Fruit fly (Drosophila melanogaster) whole organism, pupa: Measurements from ENCODE around the gene CG8419.

Experiments used
- CG10348 ChIP-seq: fragments of 200-800 bp; sonication (Bioruptor generic); IDR thresholded peaks from 2 replicates; pipeline ENCODE4 v1.3.6; 2022; ENCODE audit warnings: missing biosample characterization, missing genetic modification characterization
- CG12605 ChIP-seq: fragments of 200-800 bp; sonication (Bioruptor generic); IDR thresholded peaks from 2 replicates; pipeline ENCODE4 v1.3.6; 2022; ENCODE audit warnings: missing biosample characterization, missing genetic modification characterization
- CG13204 ChIP-seq: fragments of 200-800 bp; sonication (Bioruptor generic); optimal IDR thresholded peaks from 2 replicates; lab custom pipeline; 2018; ENCODE audit warnings: missing biosample characterization, mild to moderate bottlenecking, missing genetic modification characterization, moderate library complexity
- CG14655 ChIP-seq: fragments of 200-800 bp; sonication (Bioruptor generic); optimal IDR thresholded peaks from 3 replicates; lab custom pipeline; 2017; ENCODE audit warnings: mild to moderate bottlenecking, missing biosample characterization, missing genetic modification reagents, missing genetic modification characterization
- CG15710 ChIP-seq: fragments of 200-800 bp; sonication (Bioruptor generic); optimal IDR thresholded peaks from 2 replicates; lab custom pipeline; 2018; ENCODE audit warnings: missing biosample characterization, mild to moderate bottlenecking, missing genetic modification characterization, moderate library complexity
- CG17806 ChIP-seq: fragments of 200-800 bp; sonication (Bioruptor generic); optimal IDR thresholded peaks from 2 replicates; lab custom pipeline; 2018; ENCODE audit warnings: missing biosample characterization, mild to moderate bottlenecking, missing genetic modification characterization, moderate library complexity
- CG32121 ChIP-seq: fragments of 200-800 bp; sonication (Bioruptor generic); IDR thresholded peaks from 2 replicates; pipeline ENCODE4 v1.3.6; 2022; ENCODE audit warnings: missing biosample characterization, missing genetic modification characterization
- CG34367 ChIP-seq: fragments of 200-800 bp; sonication (Bioruptor generic); optimal IDR thresholded peaks from 2 replicates; lab custom pipeline; 2018; ENCODE audit warnings: missing biosample characterization, mild to moderate bottlenecking, missing genetic modification characterization
- CG4496 ChIP-seq: fragments of 200-800 bp; sonication (Bioruptor generic); IDR thresholded peaks from 3 replicates; pipeline ENCODE4 v1.3.6; 2022; ENCODE audit warnings: missing biosample characterization, missing genetic modification characterization
- CG8159 ChIP-seq: fragments of 200-800 bp; sonication (Bioruptor generic); optimal IDR thresholded peaks from 3 replicates; lab custom pipeline; 2018; ENCODE audit warnings: missing biosample characterization, mild to moderate bottlenecking, missing genetic modification characterization, moderate library complexity
- CG8301 ChIP-seq: fragments of 200-800 bp; sonication (Bioruptor generic); optimal IDR thresholded peaks from 2 replicates; lab custom pipeline; 2018; ENCODE audit warnings: missing biosample characterization, mild to moderate bottlenecking, missing genetic modification characterization
- CG9948 ChIP-seq: fragments of 200-800 bp; sonication (Bioruptor generic); optimal IDR thresholded peaks from 2 replicates; lab custom pipeline; 2018; ENCODE audit warnings: missing biosample characterization, mild to moderate bottlenecking, missing genetic modification characterization, moderate library complexity
- D1 ChIP-seq: fragments of 200-800 bp; sonication (Bioruptor generic); optimal IDR thresholded peaks from 2 replicates; lab custom pipeline; 2018; ENCODE audit warnings: missing biosample characterization, mild to moderate bottlenecking, missing genetic modification characterization, moderate library complexity
- EcR ChIP-seq: fragments of 200-800 bp; sonication (Bioruptor generic); optimal IDR thresholded peaks from 3 replicates; lab custom pipeline; 2019; ENCODE audit warnings: missing biosample characterization, missing genetic modification characterization, mild to moderate bottlenecking, moderate library complexity, missing genetic modification reagents
- Ets98B ChIP-seq: fragments of 200-800 bp; sonication (Bioruptor generic); IDR thresholded peaks from 2 replicates; pipeline ENCODE4 v1.3.6; 2022; ENCODE audit warnings: missing biosample characterization, missing genetic modification characterization
- Pif1A ChIP-seq: fragments of 200-800 bp; sonication (Bioruptor generic); optimal IDR thresholded peaks from 3 replicates; lab custom pipeline; 2016; ENCODE audit warnings: missing biosample characterization, missing genetic modification characterization
- Pif1B ChIP-seq: fragments of 200-800 bp; sonication (Bioruptor generic); optimal IDR thresholded peaks from 3 replicates; lab custom pipeline; 2016; ENCODE audit warnings: missing biosample characterization, missing genetic modification characterization
- Snoo ChIP-seq: fragments of 200-800 bp; sonication (Bioruptor generic); optimal IDR thresholded peaks from 3 replicates; lab custom pipeline; 2017; ENCODE audit warnings: missing biosample characterization, mild to moderate bottlenecking, missing genetic modification characterization, inconsistent platforms
- fd96Ca ChIP-seq: fragments of 200-800 bp; sonication (Bioruptor generic); IDR thresholded peaks from 3 replicates; pipeline ENCODE4 v1.3.6; 2022; ENCODE audit warnings: missing biosample characterization, missing genetic modification characterization
- gl ChIP-seq: fragments of 200-800 bp; sonication (Bioruptor generic); optimal IDR thresholded peaks from 2 replicates; lab custom pipeline; 2018; ENCODE audit warnings: missing biosample characterization, mild to moderate bottlenecking, missing genetic modification characterization
- rn ChIP-seq: fragments of 200-800 bp; sonication (Bioruptor generic); IDR thresholded peaks from 2 replicates; pipeline ENCODE4 v1.3.6; 2022; ENCODE audit warnings: missing biosample characterization, missing genetic modification characterization

CG8419 gene

DNA sequence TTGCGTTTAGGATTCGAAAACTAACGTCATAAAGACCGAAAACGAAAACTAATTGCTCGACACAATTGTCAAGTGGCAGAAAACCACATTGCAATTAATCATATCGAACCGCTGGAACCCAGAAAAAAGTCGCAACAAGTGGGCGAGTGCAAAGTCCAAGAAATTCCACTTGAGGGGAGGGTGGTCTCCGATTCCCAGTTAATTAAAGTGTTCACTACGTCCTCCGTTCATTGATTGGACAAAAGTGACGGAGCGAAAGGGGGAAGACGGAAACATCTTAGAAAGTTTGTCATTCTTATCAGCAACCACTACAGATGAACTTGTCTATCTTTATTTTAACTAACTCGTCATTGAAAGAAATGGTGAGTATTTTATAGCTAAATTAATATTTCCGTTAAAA, 3.4 kb upstream of the CG8419 start:
- TF ChIP-seq CG12605 (GFP tag; lab: Robert Waterston, UW) (0 out of 2 replicates have a peak, but pooled peaks have one; percentile 30), CG15710 (tag; lab: Kevin White, UChicago) (no peak), CG4496 (0 out of 3 replicates have a peak, but pooled peaks have one; percentile 36), gl (tag; lab: Kevin White, UChicago) (peak; percentile 21)

DNA sequence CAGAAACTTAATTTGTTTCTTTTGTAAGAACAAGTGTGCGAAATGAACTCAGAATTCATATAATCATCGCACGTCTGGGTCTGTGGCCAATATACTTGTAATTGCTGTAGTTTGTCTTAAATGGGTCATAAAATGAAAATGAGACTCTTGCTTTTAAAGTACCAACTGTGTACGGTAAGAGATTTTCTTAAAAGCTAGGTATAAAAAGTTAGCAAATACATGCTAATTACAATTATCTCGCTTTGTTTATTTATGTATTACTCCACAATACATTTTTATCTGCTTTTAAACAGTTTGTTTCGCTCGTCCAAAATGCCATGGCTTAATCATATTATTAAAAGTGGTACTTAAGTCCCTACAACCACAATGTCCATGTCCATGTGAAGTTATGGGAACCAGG, 2.2 kb upstream of the CG8419 start:
- TF ChIP-seq Pif1A (GFP tag; lab: Kevin White, UChicago), result no peak
- TF ChIP-seq EcR (GFP tag; lab: Kevin White, UChicago), result no peak
- TF ChIP-seq rn (GFP tag; lab: Robert Waterston, UW), result no peak
- no peak for TF ChIP-seq CG34367 (tag; lab: Kevin White, UChicago)
- TF ChIP-seq Pif1B (GFP tag; lab: Kevin White, UChicago), result no peak
- TF ChIP-seq, all 21 proteins: peak for 0

DNA sequence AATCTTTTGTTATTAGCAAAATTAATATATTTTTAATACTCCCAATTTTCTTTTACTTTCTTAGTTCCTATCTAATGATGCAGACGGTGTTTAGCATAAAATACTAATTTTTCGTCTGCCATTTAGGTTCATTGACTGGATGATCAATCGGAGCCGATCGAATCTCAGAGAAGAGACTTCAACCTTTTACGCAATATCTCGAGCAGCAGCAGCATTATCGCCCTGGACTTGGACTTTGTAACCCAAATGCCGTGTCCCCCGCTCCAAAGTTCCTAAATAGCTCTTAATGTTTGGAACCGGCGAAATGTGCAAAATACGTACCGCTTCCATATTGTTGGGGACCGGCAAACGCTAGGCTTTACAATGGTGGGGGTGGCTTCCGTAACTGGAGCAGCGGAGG, 1.6 kb upstream of the CG8419 start:
- TF ChIP-seq CG32121 (no peak), gl (tag; lab: Kevin White, UChicago) (peak; percentile 10)

DNA sequence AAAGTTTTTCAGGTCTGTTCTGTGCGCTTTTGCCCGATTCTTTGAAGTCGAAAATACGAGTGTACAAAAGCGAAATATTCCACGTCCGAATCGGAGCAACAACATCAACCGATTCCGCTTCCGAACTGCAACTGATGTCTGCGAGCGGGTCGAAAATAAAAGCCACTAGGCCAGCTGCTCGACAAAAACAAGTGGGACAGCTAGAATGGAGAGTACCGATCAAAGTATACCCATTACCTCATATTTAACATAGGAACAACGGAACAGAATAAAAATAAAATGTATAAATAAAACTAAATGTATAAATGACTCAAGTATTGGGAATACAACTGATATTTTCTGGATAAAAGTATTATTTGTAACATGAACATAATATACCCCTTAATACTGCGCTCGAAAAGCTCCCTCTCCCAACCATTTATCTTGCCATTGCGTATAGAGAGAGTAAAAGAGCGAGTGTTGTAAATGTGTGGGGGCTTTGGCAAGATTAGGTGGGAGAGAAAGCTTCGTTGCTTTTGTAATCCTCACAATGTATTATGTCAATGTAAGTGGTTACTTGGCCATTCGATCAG, 889 bp upstream of the CG8419 start, which contains the start of gene SLC5A11:
Gene SLC5A11, minus strand, starts transcription at position 137 of the 572 bp plus-strand sequence.
- TF ChIP-seq CG17806 (peak; percentile 94), CG9948 (tag; lab: Kevin White, UChicago) (peak; percentile 90), Snoo (tag; lab: Kevin White, UChicago) (peak; percentile 99), CG8301 (peak; percentile 94), EcR (GFP tag; lab: Kevin White, UChicago) (peak; percentile 52), CG14655 (GFP tag; lab: Kevin White, UChicago) (peak; percentile 94), CG8159 (tag; lab: Kevin White, UChicago) (peak; percentile 96), CG4496 (peak; percentile 97), fd96Ca (GFP tag; lab: Robert Waterston, UW) (peak; percentile 87), CG15710 (tag; lab: Kevin White, UChicago) (peak; percentile 94), rn (GFP tag; lab: Robert Waterston, UW) (peak; percentile 89), Ets98B (GFP tag; lab: Robert Waterston, UW) (peak; percentile 97), gl (tag; lab: Kevin White, UChicago) (peak; percentile 81), CG13204 (peak; percentile 70), Pif1B (GFP tag; lab: Kevin White, UChicago) (peak; percentile 100), D1 (tag; lab: Kevin White, UChicago) (peak; percentile 95), CG34367 (tag; lab: Kevin White, UChicago) (peak; percentile 83), Pif1A (GFP tag; lab: Kevin White, UChicago) (peak; percentile 78), CG32121 (peak; percentile 98), CG10348 (peak; percentile 92), CG12605 (GFP tag; lab: Robert Waterston, UW) (peak; percentile 96)

DNA sequence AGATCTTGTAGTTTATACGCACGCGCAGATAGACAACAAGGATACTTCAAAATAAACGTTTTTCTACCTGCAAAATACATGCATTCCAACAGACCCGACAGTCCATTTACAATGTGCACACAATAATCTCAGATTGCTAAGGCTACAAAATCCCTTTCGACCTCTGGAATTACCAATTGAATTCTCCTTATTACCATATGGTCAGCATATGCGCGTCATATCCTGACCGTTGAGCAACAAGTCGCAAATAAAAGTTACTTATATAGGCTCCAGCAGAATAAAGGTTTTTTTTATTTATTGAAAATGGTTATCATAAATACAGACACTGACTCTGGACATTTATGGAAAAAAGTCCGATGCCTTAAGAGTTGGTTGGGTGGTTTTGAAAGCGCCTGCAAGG, 3.4 kb downstream of the CG8419 start:
- no peak for TF ChIP-seq D1 (tag; lab: Kevin White, UChicago)
- TF ChIP-seq CG32121, result no peak
- TF ChIP-seq CG9948 (tag; lab: Kevin White, UChicago), result no peak
- no peak for TF ChIP-seq Pif1A (GFP tag; lab: Kevin White, UChicago)
- no peak for TF ChIP-seq CG10348
- TF ChIP-seq fd96Ca (GFP tag; lab: Robert Waterston, UW), result no peak
- TF ChIP-seq EcR (GFP tag; lab: Kevin White, UChicago), result no peak
- no peak for TF ChIP-seq rn (GFP tag; lab: Robert Waterston, UW)
- no peak for TF ChIP-seq CG12605 (GFP tag; lab: Robert Waterston, UW)
- no peak for TF ChIP-seq CG34367 (tag; lab: Kevin White, UChicago)
- TF ChIP-seq CG14655 (GFP tag; lab: Kevin White, UChicago), result no peak
- no peak for TF ChIP-seq Snoo (tag; lab: Kevin White, UChicago)
- no peak for TF ChIP-seq CG17806
- no peak for TF ChIP-seq Ets98B (GFP tag; lab: Robert Waterston, UW)
- TF ChIP-seq CG8301, result no peak
- TF ChIP-seq CG15710 (tag; lab: Kevin White, UChicago), result no peak

DNA sequence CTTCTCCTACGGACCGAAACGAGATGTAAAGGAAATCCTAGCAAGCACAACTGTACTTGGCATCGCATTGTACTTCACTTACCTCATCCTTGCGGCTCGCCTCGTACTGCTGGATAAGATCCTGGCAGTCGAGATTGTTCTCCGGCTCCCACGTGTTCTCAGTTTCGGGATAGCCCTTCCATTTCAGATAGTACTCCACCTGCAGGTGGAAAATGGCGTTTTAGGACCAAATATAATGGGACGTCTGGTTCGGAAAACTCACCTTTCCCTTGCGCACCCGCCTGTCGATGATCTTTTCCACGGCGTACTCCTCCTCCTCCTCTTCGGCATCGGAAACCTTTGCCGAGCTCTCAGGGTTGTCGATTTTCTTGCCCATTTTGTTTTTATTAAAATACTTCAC, 4.5 kb downstream of the CG8419 start:
- TF ChIP-seq CG15710 (tag; lab: Kevin White, UChicago) (no peak), CG13204 (no peak), CG9948 (tag; lab: Kevin White, UChicago) (no peak), CG34367 (tag; lab: Kevin White, UChicago) (no peak), CG14655 (GFP tag; lab: Kevin White, UChicago) (no peak), CG17806 (no peak), gl (tag; lab: Kevin White, UChicago) (no peak), rn (GFP tag; lab: Robert Waterston, UW) (no peak), Pif1B (GFP tag; lab: Kevin White, UChicago) (no peak)

DNA sequence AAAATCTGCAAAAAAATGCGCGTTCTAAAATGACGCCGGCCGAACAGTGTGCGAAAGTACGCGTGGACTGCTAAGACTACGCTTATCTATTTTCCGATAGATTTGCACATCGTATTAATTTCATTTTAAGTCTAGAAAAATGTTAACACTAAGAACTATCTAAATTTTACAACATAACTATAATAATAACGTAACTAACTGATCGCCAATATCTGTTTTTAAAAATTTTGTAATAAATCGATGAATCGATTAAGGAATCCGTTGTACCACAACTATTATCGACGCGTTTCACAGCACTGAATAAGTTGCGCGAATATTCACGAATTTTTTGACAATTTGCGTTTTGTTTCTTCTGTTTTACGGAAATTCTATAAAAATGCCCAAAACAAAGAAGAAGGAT, 5.1 kb downstream of the CG8419 start, which contains the start of gene Ssb-c31a:
Gene Ssb-c31a, plus strand, starts transcription at position 278 of the 400 bp plus-strand sequence.
- peak; percentile 14 for TF ChIP-seq EcR (GFP tag; lab: Kevin White, UChicago)
- TF ChIP-seq CG9948 (tag; lab: Kevin White, UChicago), result no peak
- no peak for TF ChIP-seq CG8301
- TF ChIP-seq Ets98B (GFP tag; lab: Robert Waterston, UW), result no peak
- 0 out of 3 replicates have a peak, but pooled peaks have one; percentile 3 for TF ChIP-seq CG4496
- peak; percentile 43 for TF ChIP-seq CG8159 (tag; lab: Kevin White, UChicago)
- peak; percentile 9 for TF ChIP-seq CG17806
- TF ChIP-seq Pif1A (GFP tag; lab: Kevin White, UChicago), result peak; percentile 48
- peak; percentile 30 for TF ChIP-seq Pif1B (GFP tag; lab: Kevin White, UChicago)
- TF ChIP-seq CG14655 (GFP tag; lab: Kevin White, UChicago), result peak; percentile 14
- TF ChIP-seq CG34367 (tag; lab: Kevin White, UChicago), result no peak
- peak; percentile 28 for TF ChIP-seq CG15710 (tag; lab: Kevin White, UChicago)
